Worm (Caenorhabditis elegans) whole organism, midembryonic: ENCODE data around the gene hpl-1.

Experiments used
- flt-1 ChIP-seq: fragments of 200-800 bp; sonication (Bioruptor generic); IDR thresholded peaks from 2 replicates; pipeline ENCODE4 v1.3.6; 2022; ENCODE audit warnings: missing genetic modification characterization, missing compliant biosample characterization
- med-1 ChIP-seq: sonication (generic microtip); optimal IDR thresholded peaks from 2 replicates; lab custom pipeline; 2017; ENCODE audit warnings: missing genetic modification characterization, mild to moderate bottlenecking, missing compliant biosample characterization, antibody characterized with exemption, missing genetic modification reagents; ENCODE audit not compliant: insufficient read depth
- ref-1 ChIP-seq: fragments of 200-800 bp; sonication (Bioruptor generic); conservative IDR thresholded peaks from 2 replicates; pipeline ENCODE4 v1.3.6; 2022; ENCODE audit warnings: missing genetic modification reagents, missing genetic modification characterization, missing compliant biosample characterization
- tab-1 ChIP-seq: fragments of 200-800 bp; sonication (Bioruptor generic); IDR thresholded peaks from 2 replicates; pipeline ENCODE4 v1.3.6; 2022; ENCODE audit warnings: missing genetic modification characterization, missing compliant biosample characterization
- ztf-23 ChIP-seq: fragments of 200-800 bp; sonication (Bioruptor generic); IDR thresholded peaks from 2 replicates; pipeline ENCODE4 v1.3.6; 2022; ENCODE audit warnings: missing genetic modification reagents, missing genetic modification characterization, missing compliant biosample characterization
- ztf-29 ChIP-seq: fragments of 200-800 bp; sonication (Bioruptor generic); IDR thresholded peaks from 2 replicates; pipeline ENCODE4 v1.3.6; 2022; ENCODE audit warnings: missing genetic modification reagents, missing genetic modification characterization, missing compliant biosample characterization

ce11 chrX:13247614-13248013 lies 2.4 kb downstream of the hpl-1 start:
- TF ChIP-seq flt-1 (no peak), ztf-29 (GFP tag; lab: Robert Waterston, UW) (no peak), med-1 (GFP tag; lab: Kevin White, UChicago) (no peak), ztf-23 (GFP tag; lab: Robert Waterston, UW) (no peak), ref-1 (no peak), tab-1 (GFP tag; lab: Robert Waterston, UW) (no peak)
